Worm (Caenorhabditis elegans) whole organism, L3 larva: Measurements from ENCODE around the gene F53C11.5.

Source experiments
- R02D3.7 ChIP-seq: fragments of 150-350 bp; optimal IDR thresholded peaks from 2 replicates; lab custom pipeline; 2014; ENCODE audit warnings: missing biosample characterization, missing genetic modification characterization
- ama-1 ChIP-seq: fragments of 150-350 bp; optimal IDR thresholded peaks from 2 replicates; lab custom pipeline; 2018
- ceh-28 ChIP-seq: fragments of 150-350 bp; optimal IDR thresholded peaks from 2 replicates; lab custom pipeline; 2014; ENCODE audit warnings: missing biosample characterization, missing genetic modification reagents, missing genetic modification characterization
- daf-12 ChIP-seq: fragments of 150-350 bp; optimal IDR thresholded peaks from 2 replicates; lab custom pipeline; 2014; ENCODE audit warnings: missing biosample characterization, missing genetic modification reagents, missing genetic modification characterization
- egl-27 ChIP-seq: sonication (generic microtip); optimal IDR thresholded peaks from 4 replicates; lab custom pipeline; 2017; ENCODE audit warnings: missing biosample characterization, missing genetic modification reagents, missing genetic modification characterization
- egl-5 ChIP-seq: fragments of 150-350 bp; optimal IDR thresholded peaks from 2 replicates; lab custom pipeline; 2017; ENCODE audit warnings: missing biosample characterization, missing genetic modification reagents, missing genetic modification characterization, inconsistent platforms
- elt-1 ChIP-seq: fragments of 150-350 bp; optimal IDR thresholded peaks from 2 replicates; lab custom pipeline; 2014; ENCODE audit warnings: missing biosample characterization, missing genetic modification characterization
- elt-2 ChIP-seq: sonication (generic microtip); optimal IDR thresholded peaks from 2 replicates; lab custom pipeline; 2016; ENCODE audit warnings: missing genetic modification reagents, mild to moderate bottlenecking, missing genetic modification characterization, missing compliant biosample characterization
- elt-3 ChIP-seq, 3 experiments: fragments of 150-350 bp in 1 of 3; sonication (generic microtip) in 2 of 3; optimal IDR thresholded peaks; 2 replicates in 2 of 3; 4 replicates in 1 of 3; lab custom pipeline; 2014 to 2017; ENCODE audit warnings: missing biosample characterization in 3 of 3, missing genetic modification characterization in 3 of 3
- eor-1 ChIP-seq, 2 experiments: fragments of 150-350 bp; optimal IDR thresholded peaks; 2 replicates each; lab custom pipeline; 2014 to 2018; ENCODE audit warnings: missing biosample characterization in 2 of 2, missing genetic modification characterization in 2 of 2
- fkh-10 ChIP-seq: sonication (generic microtip); optimal IDR thresholded peaks from 2 replicates; lab custom pipeline; 2017; ENCODE audit warnings: missing biosample characterization, missing genetic modification reagents, missing genetic modification characterization
- fkh-2 ChIP-seq: fragments of 150-350 bp; optimal IDR thresholded peaks from 2 replicates; lab custom pipeline; 2014; ENCODE audit warnings: missing biosample characterization, missing genetic modification reagents, missing genetic modification characterization
- fos-1 ChIP-seq: fragments of 150-350 bp; optimal IDR thresholded peaks from 2 replicates; lab custom pipeline; 2014; ENCODE audit warnings: missing biosample characterization, missing genetic modification characterization
- hmg-11 ChIP-seq: sonication (generic microtip); optimal IDR thresholded peaks from 2 replicates; lab custom pipeline; 2016; ENCODE audit warnings: missing genetic modification characterization, missing compliant biosample characterization
- jun-1 ChIP-seq: fragments of 150-350 bp; optimal IDR thresholded peaks from 2 replicates; lab custom pipeline; 2014; ENCODE audit warnings: missing biosample characterization, missing genetic modification reagents, missing genetic modification characterization
- lin-15B ChIP-seq: fragments of 150-350 bp; optimal IDR thresholded peaks from 2 replicates; lab custom pipeline; 2014; ENCODE audit warnings: missing biosample characterization, missing genetic modification characterization
- lin-39 ChIP-seq: fragments of 150-350 bp; optimal IDR thresholded peaks from 2 replicates; lab custom pipeline; 2018; ENCODE audit warnings: missing biosample characterization, missing genetic modification reagents, missing genetic modification characterization
- lsy-12 ChIP-seq: sonication (generic microtip); optimal IDR thresholded peaks from 2 replicates; lab custom pipeline; 2016; ENCODE audit warnings: mild to moderate bottlenecking, missing genetic modification characterization, missing compliant biosample characterization
- mdl-1 ChIP-seq: fragments of 150-350 bp; optimal IDR thresholded peaks from 2 replicates; lab custom pipeline; 2014; ENCODE audit warnings: missing biosample characterization, missing genetic modification characterization
- mml-1 ChIP-seq: fragments of 150-350 bp; sonication (generic microtip); optimal IDR thresholded peaks from 3 replicates; lab custom pipeline; 2014; ENCODE audit warnings: missing biosample characterization, missing genetic modification characterization
- nfya-1 ChIP-seq: sonication (generic microtip); optimal IDR thresholded peaks from 2 replicates; lab custom pipeline; 2017; ENCODE audit warnings: missing genetic modification characterization, mild to moderate bottlenecking, missing compliant biosample characterization, antibody characterized with exemption, moderate library complexity; ENCODE audit not compliant: insufficient read depth
- nhr-11 ChIP-seq: fragments of 150-350 bp; optimal IDR thresholded peaks from 2 replicates; lab custom pipeline; 2014; ENCODE audit warnings: missing biosample characterization, missing genetic modification characterization
- nhr-12 ChIP-seq: fragments of 150-350 bp; optimal IDR thresholded peaks from 2 replicates; lab custom pipeline; 2014; ENCODE audit warnings: missing biosample characterization, missing genetic modification characterization
- nhr-23 ChIP-seq: fragments of 150-350 bp; optimal IDR thresholded peaks from 2 replicates; lab custom pipeline; 2014; ENCODE audit warnings: missing biosample characterization, missing genetic modification reagents, missing genetic modification characterization
- nhr-25 ChIP-seq: sonication (generic microtip); optimal IDR thresholded peaks from 2 replicates; lab custom pipeline; 2017; ENCODE audit warnings: missing biosample characterization, missing genetic modification characterization
- nhr-28 ChIP-seq: fragments of 150-350 bp; optimal IDR thresholded peaks from 2 replicates; lab custom pipeline; 2014; ENCODE audit warnings: missing biosample characterization, missing genetic modification characterization
- nhr-43 ChIP-seq: sonication (generic microtip); optimal IDR thresholded peaks from 2 replicates; lab custom pipeline; 2016; ENCODE audit warnings: mild to moderate bottlenecking, missing genetic modification characterization, missing compliant biosample characterization; ENCODE audit not compliant: poor library complexity, severe bottlenecking
- nhr-67 ChIP-seq: fragments of 150-350 bp; optimal IDR thresholded peaks from 2 replicates; lab custom pipeline; 2014; ENCODE audit warnings: missing biosample characterization, missing genetic modification characterization
- nhr-77 ChIP-seq: fragments of 150-350 bp; optimal IDR thresholded peaks from 2 replicates; lab custom pipeline; 2014; ENCODE audit warnings: missing biosample characterization, missing genetic modification characterization
- pha-4 ChIP-seq: fragments of 150-350 bp; optimal IDR thresholded peaks from 2 replicates; lab custom pipeline; 2014; ENCODE audit warnings: missing biosample characterization, missing genetic modification reagents, missing genetic modification characterization
- pqm-1 ChIP-seq: fragments of 150-350 bp; optimal IDR thresholded peaks from 2 replicates; lab custom pipeline; 2017; ENCODE audit warnings: missing biosample characterization, missing genetic modification characterization, inconsistent platforms
- sea-2 ChIP-seq: fragments of 150-350 bp; sonication (generic microtip); optimal IDR thresholded peaks from 4 replicates; lab custom pipeline; 2014; ENCODE audit warnings: missing biosample characterization, missing genetic modification reagents, missing genetic modification characterization
- snpc-4 ChIP-seq: fragments of 150-350 bp; optimal IDR thresholded peaks from 2 replicates; lab custom pipeline; 2014; ENCODE audit warnings: missing biosample characterization, missing genetic modification characterization
- tbx-2 ChIP-seq: sonication (generic microtip); optimal IDR thresholded peaks from 2 replicates; lab custom pipeline; 2016; ENCODE audit warnings: mild to moderate bottlenecking, missing genetic modification characterization, missing compliant biosample characterization
- unc-39 ChIP-seq: sonication (generic microtip); optimal IDR thresholded peaks from 4 replicates; lab custom pipeline; 2017; ENCODE audit warnings: missing biosample characterization, missing genetic modification characterization
- zag-1 ChIP-seq: fragments of 150-350 bp; optimal IDR thresholded peaks from 2 replicates; lab custom pipeline; 2014; ENCODE audit warnings: missing biosample characterization, missing genetic modification characterization
- ztf-4 ChIP-seq: fragments of 150-350 bp; optimal IDR thresholded peaks from 2 replicates; lab custom pipeline; 2014; ENCODE audit warnings: missing biosample characterization, missing genetic modification characterization

Gene F53C11.5

DNA sequence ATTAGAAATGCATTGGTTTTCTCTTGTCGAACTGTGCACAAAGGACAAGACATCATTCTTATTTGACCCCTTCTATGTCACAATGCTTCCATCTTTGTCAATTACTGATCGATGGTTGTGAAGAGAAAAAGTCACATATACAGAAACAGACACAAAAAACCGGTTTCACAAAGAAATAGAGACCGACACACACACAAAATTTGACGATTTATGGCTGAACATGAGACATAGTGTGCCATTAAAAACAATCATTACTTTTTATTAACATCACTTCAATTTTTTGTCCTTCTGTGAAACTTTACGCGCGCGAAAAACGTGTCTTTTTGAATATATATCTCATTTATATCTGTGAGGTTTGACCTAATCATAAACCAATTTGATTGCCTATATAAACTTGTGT lies 3.2 kb downstream of the F53C11.5 start:
- peak; percentile 20 for TF ChIP-seq nhr-43 (tag; lab: Kevin White, UChicago)
- TF ChIP-seq egl-5 = peak; percentile 73
- TF ChIP-seq hmg-11 = no peak
- peak; percentile 79 for TF ChIP-seq nhr-25
- peak; percentile 84 for TF ChIP-seq nhr-23 (tag; lab: Kevin White, UChicago)

DNA sequence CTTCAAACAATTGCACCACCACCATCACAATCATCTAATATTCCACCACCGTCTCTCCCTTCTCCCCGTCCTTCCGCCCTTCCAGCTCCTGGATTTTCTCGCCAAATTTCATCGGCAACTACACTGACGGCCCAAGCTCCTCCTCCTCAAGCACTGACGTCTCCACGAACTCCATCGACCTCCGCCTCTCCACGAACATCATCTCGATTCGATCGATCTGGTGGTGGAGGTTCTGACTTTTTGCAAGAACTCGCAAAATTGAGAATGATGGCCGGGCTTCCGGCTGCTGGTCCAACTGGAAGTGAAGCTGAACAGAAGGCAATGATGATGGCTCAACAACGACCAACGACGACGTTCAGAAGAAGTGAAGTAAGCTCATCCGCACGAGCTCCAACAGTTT lies 6.7 kb downstream of the F53C11.5 start:
- no peak for TF ChIP-seq fos-1 (tag; lab: Kevin White, UChicago)
- no peak for TF ChIP-seq unc-39
- TF ChIP-seq ama-1 = peak; percentile 36

DNA sequence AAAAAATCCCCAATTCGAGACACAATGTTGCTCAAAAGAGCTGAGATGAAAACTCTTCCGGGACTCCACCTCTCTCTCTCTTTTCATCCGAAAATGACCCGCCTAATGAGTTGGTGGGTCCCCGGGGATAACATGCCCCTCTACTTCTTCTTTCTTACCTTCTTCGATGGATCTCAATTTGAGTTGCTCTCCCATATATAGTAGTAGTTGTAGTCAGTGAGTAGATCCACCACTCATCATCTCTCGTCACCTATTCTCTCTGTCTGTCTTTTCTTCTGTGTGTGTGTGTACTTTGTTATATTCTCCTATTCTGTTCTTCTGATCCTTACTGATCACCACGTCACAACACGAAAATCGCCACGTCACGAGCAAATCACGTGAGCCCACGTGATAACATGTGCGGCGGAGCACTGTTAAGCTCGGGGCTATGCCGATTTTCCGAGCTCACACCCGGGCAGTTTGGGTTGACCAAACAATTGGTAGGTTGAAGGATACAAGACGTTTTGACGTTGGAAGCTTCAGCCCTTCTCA lies 9.0 kb downstream of the F53C11.5 start, which contains the start of gene twk-32:
twk-32 (plus strand) TSS at position 396 of the 531 bp plus-strand sequence.
- TF ChIP-seq mml-1 (tag; lab: Kevin White, UChicago) (peak; percentile 22), hmg-11 (no peak), pha-4 (tag; lab: Kevin White, UChicago) (peak; percentile 34), ama-1 (peak; percentile 73)

DNA sequence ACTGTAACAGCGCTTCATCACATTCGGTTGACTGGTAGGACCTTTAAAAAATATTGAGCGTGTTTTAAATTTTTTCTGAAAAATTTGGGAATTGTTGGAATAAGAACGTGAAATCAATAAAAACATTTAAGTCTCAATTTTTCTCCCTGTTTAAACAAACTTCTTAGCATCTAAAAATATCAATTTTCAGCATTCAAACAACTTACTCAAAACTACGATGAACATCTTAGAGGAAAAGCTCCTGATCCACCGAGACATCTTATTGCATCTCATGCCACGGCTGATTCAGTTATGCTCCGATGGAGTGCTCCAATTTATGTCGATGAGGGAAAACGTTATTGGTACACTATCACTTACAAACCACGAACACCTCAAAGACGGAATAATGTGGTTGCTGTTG lies 11.8 kb downstream of the F53C11.5 start:
- TF ChIP-seq R02D3.7 = no peak
- TF ChIP-seq fkh-10 (GFP tag; lab: Kevin White, UChicago) = no peak
- no peak for TF ChIP-seq hmg-11
- TF ChIP-seq eor-1 (tag; optimal IDR thresholded peaks at IDR 0.05; lab: Kevin White, UChicago) = no peak

DNA sequence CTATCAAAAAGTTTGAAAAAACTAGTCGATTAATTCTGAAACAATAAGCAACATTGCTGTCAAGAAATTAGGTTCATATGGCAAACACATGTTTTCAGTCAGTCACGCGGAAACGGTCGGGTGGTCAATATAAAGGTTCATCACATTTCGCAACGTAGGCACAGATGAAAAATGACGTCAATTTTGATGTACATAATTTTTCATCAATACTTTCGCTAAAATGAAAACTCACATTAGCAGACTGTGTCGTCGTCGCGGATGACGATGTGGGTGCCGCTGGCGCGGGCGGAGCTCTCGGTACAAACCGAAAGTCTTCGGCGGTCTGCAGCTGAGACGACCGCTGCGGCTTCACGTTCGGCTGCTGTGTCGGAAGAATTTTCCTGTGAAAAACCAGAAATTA lies 16.6 kb downstream of the F53C11.5 start, which contains the start of gene swan-2:
swan-2 (minus strand) TSS at position 380 of the 400 bp plus-strand sequence.
- TF ChIP-seq elt-2 (tag; lab: Kevin White, UChicago) (peak; percentile 5), ama-1 (peak; percentile 5), egl-5 (no peak)

DNA sequence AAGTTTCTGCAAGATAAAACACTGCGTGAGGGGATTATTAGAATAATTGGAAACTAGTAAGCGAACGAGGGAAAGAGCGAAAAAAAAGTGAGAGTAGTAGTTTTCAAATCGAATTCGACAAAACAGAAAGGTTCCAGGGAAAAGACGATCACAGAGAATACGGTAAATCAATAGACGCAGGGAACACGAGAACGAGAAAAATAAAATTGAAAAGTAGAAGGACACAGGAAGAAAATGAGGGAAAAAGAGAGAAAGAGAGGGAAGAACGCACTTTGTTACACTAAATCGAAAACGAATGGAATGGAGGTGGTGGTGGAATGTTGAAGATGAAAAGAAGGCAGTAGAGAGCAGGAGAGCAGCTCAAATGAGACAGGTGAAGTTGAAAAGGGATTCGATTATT lies 19.9 kb downstream of the F53C11.5 start, which contains the start of gene swan-1:
swan-1 (minus strand) TSS at position 6 of the 400 bp plus-strand sequence.
- TF ChIP-seq nhr-25 = peak; percentile 14
- TF ChIP-seq hmg-11 = no peak

DNA sequence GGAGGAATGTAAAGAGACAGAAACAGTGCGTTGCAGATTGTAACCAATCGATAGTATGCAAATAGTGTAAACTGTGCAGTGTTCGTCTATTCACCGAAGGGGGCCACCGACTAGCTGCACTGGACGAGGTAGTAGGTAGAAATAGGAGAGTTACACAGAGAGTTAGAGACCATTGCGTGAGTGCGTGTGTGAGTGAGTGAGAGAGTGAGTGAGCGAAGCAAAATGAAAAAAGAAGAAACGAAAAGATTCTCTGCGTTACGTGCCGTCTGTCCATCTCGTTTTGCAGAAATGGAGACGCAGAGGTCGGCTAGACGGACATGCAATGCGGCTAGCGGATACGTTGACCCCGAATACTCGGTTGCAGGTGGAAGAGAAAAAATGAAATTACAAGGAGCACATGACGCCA lies 21.1 kb downstream of the F53C11.5 start:
- TF ChIP-seq nhr-25 (peak; percentile 77), nhr-11 (no peak), nhr-23 (tag; lab: Kevin White, UChicago) (peak; percentile 63), ztf-4 (no peak), pqm-1 (tag; lab: Kevin White, UChicago) (peak; percentile 6), sea-2 (GFP tag; lab: Kevin White, UChicago) (no peak), unc-39 (no peak), fkh-2 (tag; lab: Kevin White, UChicago) (no peak), fkh-10 (GFP tag; lab: Kevin White, UChicago) (no peak), nfya-1 (peak; percentile 82), lsy-12 (tag; lab: Kevin White, UChicago) (peak; percentile 45), nhr-12 (tag; lab: Kevin White, UChicago) (no peak), mdl-1 (tag; lab: Kevin White, UChicago) (no peak), ceh-28 (tag; lab: Kevin White, UChicago) (peak; percentile 65), snpc-4 (tag; lab: Kevin White, UChicago) (peak; percentile 53), nhr-28 (tag; lab: Kevin White, UChicago) (no peak), lin-39 (no peak), pha-4 (tag; lab: Kevin White, UChicago) (no peak), nhr-67 (tag; lab: Kevin White, UChicago) (no peak), elt-1 (no peak), jun-1 (tag; lab: Kevin White, UChicago) (peak; percentile 42), lin-15B (tag; lab: Kevin White, UChicago) (peak; percentile 73), elt-3 (tag; optimal IDR thresholded peaks at IDR 0.05; lab: Kevin White, UChicago) (no peak), daf-12 (tag; lab: Kevin White, UChicago) (no peak), nhr-43 (tag; lab: Kevin White, UChicago) (no peak), R02D3.7 (peak; percentile 31), nhr-77 (no peak), zag-1 (tag; lab: Kevin White, UChicago) (no peak), elt-2 (tag; lab: Kevin White, UChicago) (peak; percentile 65), tbx-2 (tag; lab: Kevin White, UChicago) (no peak), mml-1 (tag; lab: Kevin White, UChicago) (no peak), egl-27 (tag; lab: Kevin White, UChicago) (peak; percentile 18), hmg-11 (peak; percentile 75)
